Fruit fly (Drosophila melanogaster) Kc167 (cell line): Measurements from ENCODE around the gene mRpL49.

ENCODE experiments used
- Myc ChIP-seq: fragments of >200 bp; optimal IDR thresholded peaks from 2 replicates; lab custom pipeline; 2017; ENCODE audit warnings: missing external identifiers
- Sin3A ChIP-seq: fragments of >200 bp; optimal IDR thresholded peaks from 2 replicates; lab custom pipeline; 2018; ENCODE audit warnings: missing external identifiers
- h ChIP-seq: fragments of >200 bp; optimal IDR thresholded peaks from 3 replicates; lab custom pipeline; 2018; ENCODE audit warnings: missing external identifiers
- insv ChIP-seq: fragments of >200 bp; optimal IDR thresholded peaks from 3 replicates; lab custom pipeline; 2018; ENCODE audit warnings: missing external identifiers
- psq ChIP-seq: fragments of >200 bp; optimal IDR thresholded peaks from 2 replicates; lab custom pipeline; 2017; ENCODE audit warnings: missing external identifiers
- ttk ChIP-seq: sonication (Bioruptor generic); optimal IDR thresholded peaks from 2 replicates; lab custom pipeline; 2017; ENCODE audit warnings: missing external identifiers

dm6 chrX:12895114-12895723 lies 11.7 kb upstream of the mRpL49 start:
- no peak for TF ChIP-seq h
- TF ChIP-seq Sin3A (lab: Kevin White, UChicago): no peak
- no peak for TF ChIP-seq Myc (lab: Kevin White, UChicago)
- TF ChIP-seq psq: no peak
- TF ChIP-seq ttk: no peak
- TF ChIP-seq insv (lab: Kevin White, UChicago): no peak
